Worm (Caenorhabditis elegans): ENCODE data around the gene F35B12.9.

DNA sequence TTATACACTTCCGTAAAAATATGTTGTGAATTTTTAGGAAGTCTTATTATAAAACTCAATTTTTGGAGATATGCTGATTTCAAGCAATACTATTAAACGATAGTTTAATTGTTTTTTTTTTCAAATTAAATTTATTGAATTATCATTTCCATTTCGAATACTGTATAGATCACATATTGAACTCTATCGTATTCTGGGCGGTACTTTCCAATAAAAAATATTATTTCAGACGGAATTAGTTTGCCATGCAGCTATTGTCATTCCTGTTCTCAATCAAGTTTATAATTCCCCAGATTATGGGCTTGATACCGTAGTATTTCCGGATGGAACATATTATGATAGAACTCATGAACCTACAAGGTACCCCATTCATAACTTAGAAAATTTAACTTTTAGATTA is 26.4 kb upstream of the F35B12.9 start:
- TF ChIP-seq dpl-1 (GFP tag; optimal IDR thresholded peaks at IDR 0.05) (no peak), zag-1 (tag; optimal IDR thresholded peaks at IDR 0.05) (no peak), lin-1 (GFP tag; IDR thresholded peaks at IDR 0.05) (no peak), fos-1 (tag; optimal IDR thresholded peaks at IDR 0.05) (no peak), daf-12 (tag; optimal IDR thresholded peaks at IDR 0.05) (no peak), unc-39 (tag; optimal IDR thresholded peaks at IDR 0.05) (no peak)

Data from whole organism, L4 larva.